Fruit fly (Drosophila melanogaster): Measurements from ENCODE around the gene CG10183.

dm6 chr3R:23629572-23629971 lies 30.7 kb upstream of the CG10183 start:
- TF ChIP-seq repo (GFP tag; optimal IDR thresholded peaks at IDR 0.05) (no peak), row (GFP tag; IDR thresholded peaks at IDR 0.05) (no peak), CG10366 (GFP tag; IDR thresholded peaks at IDR 0.05) (no peak), H15 (GFP tag; IDR thresholded peaks at IDR 0.05) (no peak), CG2120 (GFP tag; optimal IDR thresholded peaks at IDR 0.05) (no peak), CG4730 (GFP tag; IDR thresholded peaks at IDR 0.05) (no peak), CG3995 (GFP tag; optimal IDR thresholded peaks at IDR 0.05) (no peak), CG34376 (GFP tag; optimal IDR thresholded peaks at IDR 0.05) (no peak), pfk (GFP tag; optimal IDR thresholded peaks at IDR 0.05) (no peak), inv (GFP tag; IDR thresholded peaks at IDR 0.05; ENCODE audit: partially characterized antibody) (no peak), CkIIα-i1 (GFP tag; IDR thresholded peaks at IDR 0.05) (no peak), croc (GFP tag; conservative IDR thresholded peaks at IDR 0.05) (no peak)

Data from whole organism, embryonic.